Fruit fly (Drosophila melanogaster) whole organism, embryonic: ENCODE results near the gene gdl.

Experiments
- ATbp ChIP-seq: fragments of 200-800 bp; sonication (Bioruptor generic); optimal IDR thresholded peaks from 2 replicates; lab custom pipeline; 2017; ENCODE audit warnings: missing biosample characterization, mild to moderate bottlenecking, missing genetic modification characterization, missing genetic modification reagents
- Ada2b ChIP-seq: fragments of 200-800 bp; sonication (Bioruptor generic); IDR thresholded peaks from 2 replicates; pipeline ENCODE4 v1.3.6; 2022; ENCODE audit warnings: missing biosample characterization, missing genetic modification characterization
- Asciz ChIP-seq: fragments of 200-800 bp; sonication (Bioruptor generic); optimal IDR thresholded peaks from 2 replicates; lab custom pipeline; 2017; ENCODE audit warnings: missing biosample characterization, mild to moderate bottlenecking, missing genetic modification characterization, missing genetic modification reagents
- Atf6 ChIP-seq: fragments of 200-800 bp; sonication (Bioruptor generic); IDR thresholded peaks from 2 replicates; pipeline ENCODE4 v1.3.6; 2022; ENCODE audit warnings: missing biosample characterization, missing genetic modification characterization
- B-H2 ChIP-seq: fragments of 200-800 bp; sonication (Bioruptor generic); optimal IDR thresholded peaks from 2 replicates; lab custom pipeline; 2018; ENCODE audit warnings: missing biosample characterization, mild to moderate bottlenecking, missing genetic modification characterization
- BtbVII ChIP-seq: fragments of 200-800 bp; sonication (Bioruptor generic); optimal IDR thresholded peaks from 3 replicates; lab custom pipeline; 2017; ENCODE audit warnings: missing biosample characterization, mild to moderate bottlenecking, missing genetic modification characterization
- CG10543 ChIP-seq: fragments of 200-800 bp; sonication (Bioruptor generic); optimal IDR thresholded peaks from 3 replicates; lab custom pipeline; 2017; ENCODE audit warnings: missing biosample characterization, mild to moderate bottlenecking, missing genetic modification characterization, moderate library complexity
- CG11695 ChIP-seq: fragments of 200-800 bp; sonication (Bioruptor generic); IDR thresholded peaks from 3 replicates; pipeline ENCODE4 v1.3.6; 2022; ENCODE audit warnings: missing biosample characterization, missing genetic modification characterization
- CG12155 ChIP-seq: fragments of 200-800 bp; sonication (Bioruptor generic); optimal IDR thresholded peaks from 3 replicates; lab custom pipeline; 2016; ENCODE audit warnings: missing biosample characterization, missing genetic modification characterization
- CG12659 ChIP-seq: fragments of 200-800 bp; sonication (Bioruptor generic); optimal IDR thresholded peaks from 3 replicates; lab custom pipeline; 2017; ENCODE audit warnings: mild to moderate bottlenecking, missing biosample characterization, missing genetic modification reagents, missing genetic modification characterization
- CG14014 ChIP-seq: fragments of 200-800 bp; sonication (Bioruptor generic); IDR thresholded peaks from 2 replicates; pipeline ENCODE4 v1.3.6; 2022; ENCODE audit warnings: missing biosample characterization, missing genetic modification characterization
- CG1529 ChIP-seq: fragments of 200-800 bp; sonication (Bioruptor generic); optimal IDR thresholded peaks from 3 replicates; lab custom pipeline; 2018; ENCODE audit warnings: missing biosample characterization, missing genetic modification characterization
- CG16813 ChIP-seq: fragments of 200-800 bp; sonication (Bioruptor generic); IDR thresholded peaks from 3 replicates; pipeline ENCODE4 v1.3.6; 2022; ENCODE audit warnings: missing biosample characterization, missing genetic modification characterization; ENCODE audit not compliant: partially characterized antibody
- CG17361 ChIP-seq: fragments of 200-800 bp; sonication (Bioruptor generic); IDR thresholded peaks from 3 replicates; pipeline ENCODE4 v1.3.6; 2022; ENCODE audit warnings: missing biosample characterization, missing genetic modification characterization
- CG31224 ChIP-seq: fragments of 200-800 bp; sonication (Bioruptor generic); IDR thresholded peaks from 2 replicates; pipeline ENCODE4 v1.3.6; 2022; ENCODE audit warnings: missing biosample characterization, missing genetic modification characterization
- CG3163 ChIP-seq: fragments of 200-800 bp; sonication (Bioruptor generic); optimal IDR thresholded peaks from 3 replicates; lab custom pipeline; 2016; ENCODE audit warnings: missing biosample characterization, missing genetic modification characterization
- CG34224 ChIP-seq: fragments of 200-800 bp; sonication (Bioruptor generic); IDR thresholded peaks from 3 replicates; pipeline ENCODE4 v1.3.6; 2022; ENCODE audit warnings: missing biosample characterization, missing genetic modification characterization; ENCODE audit not compliant: partially characterized antibody
- CG3726 ChIP-seq: fragments of 200-800 bp; sonication (Bioruptor generic); IDR thresholded peaks from 3 replicates; pipeline ENCODE4, ENCODE4 v1.3.6; 2022; ENCODE audit warnings: missing biosample characterization, missing genetic modification characterization
- CG42726 ChIP-seq: fragments of 200-800 bp; sonication (Bioruptor generic); IDR thresholded peaks from 2 replicates; pipeline ENCODE4 v1.3.6; 2022; ENCODE audit warnings: missing biosample characterization, missing genetic modification characterization; ENCODE audit not compliant: partially characterized antibody
- CG4282 ChIP-seq: fragments of 200-800 bp; sonication (Bioruptor generic); optimal IDR thresholded peaks from 2 replicates; lab custom pipeline; 2016; ENCODE audit warnings: missing biosample characterization, missing genetic modification characterization
- CG7928 ChIP-seq: fragments of 200-800 bp; sonication (Bioruptor generic); optimal IDR thresholded peaks from 2 replicates; lab custom pipeline; 2017; ENCODE audit warnings: missing biosample characterization, mild to moderate bottlenecking, missing genetic modification characterization
- CG9797 ChIP-seq: fragments of 200-800 bp; sonication (Bioruptor generic); optimal IDR thresholded peaks from 3 replicates; lab custom pipeline; 2018; ENCODE audit warnings: missing biosample characterization, mild to moderate bottlenecking, missing genetic modification characterization
- CG9876 ChIP-seq: fragments of 200-800 bp; sonication (Bioruptor generic); optimal IDR thresholded peaks from 2 replicates; lab custom pipeline; 2016; ENCODE audit warnings: missing biosample characterization, missing genetic modification characterization
- CrebB ChIP-seq: fragments of 200-800 bp; sonication (Bioruptor generic); optimal IDR thresholded peaks from 3 replicates; lab custom pipeline; 2018; ENCODE audit warnings: missing biosample characterization, mild to moderate bottlenecking, missing genetic modification characterization
- Fer1 ChIP-seq: fragments of 200-800 bp; sonication (Bioruptor generic); optimal IDR thresholded peaks from 2 replicates; lab custom pipeline; 2017; ENCODE audit warnings: missing biosample characterization, mild to moderate bottlenecking, missing genetic modification characterization
- Gug ChIP-seq: fragments of 200-800 bp; sonication (Bioruptor generic); IDR thresholded peaks from 4 replicates; pipeline ENCODE4 v1.3.6; 2022; ENCODE audit warnings: missing biosample characterization, missing genetic modification characterization
- H2.0 ChIP-seq: fragments of 200-800 bp; sonication (Bioruptor generic); IDR thresholded peaks from 2 replicates; pipeline ENCODE4 v1.3.6; 2022; ENCODE audit warnings: missing biosample characterization, missing genetic modification characterization
- Kr ChIP-seq: fragments of 200-800 bp; sonication (Bioruptor generic); optimal IDR thresholded peaks from 2 replicates; lab custom pipeline; 2017; ENCODE audit warnings: missing biosample characterization, mild to moderate bottlenecking, missing genetic modification characterization
- Med ChIP-seq: fragments of 200-800 bp; sonication (Bioruptor generic); peaks from one replicate; lab custom pipeline; 2016; ENCODE audit warnings: missing biosample characterization, missing genetic modification characterization, mild to moderate bottlenecking, inconsistent platforms, moderate library complexity
- Meics ChIP-seq: fragments of 200-800 bp; sonication (Bioruptor generic); optimal IDR thresholded peaks from 2 replicates; lab custom pipeline; 2017; ENCODE audit warnings: missing biosample characterization, mild to moderate bottlenecking, missing genetic modification characterization
- Nf-YC ChIP-seq: fragments of 200-800 bp; optimal IDR thresholded peaks from 3 replicates; lab custom pipeline; 2019; ENCODE audit warnings: missing biosample characterization, mild to moderate bottlenecking, missing genetic modification characterization, moderate library complexity
- Opbp ChIP-seq: fragments of 200-800 bp; sonication (Bioruptor generic); IDR thresholded peaks from 3 replicates; pipeline ENCODE4 v1.3.6; 2022; ENCODE audit warnings: missing biosample characterization, missing genetic modification characterization; ENCODE audit not compliant: partially characterized antibody
- Six4 ChIP-seq: fragments of 200-800 bp; sonication (Bioruptor generic); optimal IDR thresholded peaks from 2 replicates; lab custom pipeline; 2016; ENCODE audit warnings: missing biosample characterization, missing genetic modification characterization
- Sox100B ChIP-seq: fragments of 200-800 bp; sonication (Bioruptor generic); optimal IDR thresholded peaks from 3 replicates; lab custom pipeline; 2018; ENCODE audit warnings: missing biosample characterization, mild to moderate bottlenecking, missing genetic modification characterization
- YL-1 ChIP-seq: fragments of 200-800 bp; sonication (Bioruptor generic); optimal IDR thresholded peaks from 3 replicates; lab custom pipeline; 2017; ENCODE audit warnings: missing biosample characterization, mild to moderate bottlenecking, missing genetic modification characterization
- br ChIP-seq: fragments of >200 bp; optimal IDR thresholded peaks from 2 replicates; lab custom pipeline; 2017
- caup ChIP-seq: fragments of 200-800 bp; sonication (Bioruptor generic); optimal IDR thresholded peaks from 3 replicates; lab custom pipeline; 2017; ENCODE audit warnings: missing biosample characterization, mild to moderate bottlenecking, missing genetic modification characterization, moderate library complexity; ENCODE audit not compliant: severe bottlenecking
- chm ChIP-seq: fragments of 200-800 bp; sonication (Bioruptor generic); IDR thresholded peaks from 2 replicates; pipeline ENCODE4 v1.3.6; 2022; ENCODE audit warnings: missing biosample characterization, missing genetic modification characterization
- danr ChIP-seq: fragments of 200-800 bp; sonication (Bioruptor generic); IDR thresholded peaks from 2 replicates; pipeline ENCODE4 v1.3.6; 2022; ENCODE audit warnings: missing biosample characterization, missing genetic modification characterization
- dati ChIP-seq: fragments of 200-800 bp; sonication (Bioruptor generic); IDR thresholded peaks from 2 replicates; pipeline ENCODE4 v1.3.6; 2022; ENCODE audit warnings: missing biosample characterization, missing genetic modification characterization
- dm ChIP-seq: fragments of 200-800 bp; sonication (Bioruptor generic); optimal IDR thresholded peaks from 3 replicates; lab custom pipeline; 2016; ENCODE audit warnings: missing biosample characterization, missing genetic modification characterization
- eve ChIP-seq, 2 experiments: fragments of >200 bp; optimal IDR thresholded peaks; 2 replicates each; lab custom pipeline; 2017; ENCODE audit warnings: missing biosample characterization in 2 of 2, missing genetic modification characterization in 2 of 2
- ewg ChIP-seq: fragments of 200-800 bp; sonication (Bioruptor generic); optimal IDR thresholded peaks from 3 replicates; lab custom pipeline; 2017; ENCODE audit warnings: mild to moderate bottlenecking, missing biosample characterization, missing genetic modification reagents, missing genetic modification characterization
- grn ChIP-seq: fragments of 200-800 bp; sonication (Bioruptor generic); optimal IDR thresholded peaks from 3 replicates; lab custom pipeline; 2017; ENCODE audit warnings: missing biosample characterization, missing genetic modification characterization
- lbe ChIP-seq: fragments of 200-800 bp; sonication (Bioruptor generic); optimal IDR thresholded peaks from 2 replicates; lab custom pipeline; 2016; ENCODE audit warnings: missing biosample characterization, mild to moderate bottlenecking, missing genetic modification characterization
- odd ChIP-seq: fragments of 200-800 bp; sonication (Bioruptor generic); optimal IDR thresholded peaks from 2 replicates; lab custom pipeline; 2017; ENCODE audit warnings: missing biosample characterization, mild to moderate bottlenecking, missing genetic modification characterization
- org-1 ChIP-seq: fragments of 200-800 bp; sonication (Bioruptor generic); optimal IDR thresholded peaks from 2 replicates; lab custom pipeline; 2017; ENCODE audit warnings: missing biosample characterization, missing genetic modification characterization
- peb ChIP-seq: fragments of 200-800 bp; sonication (Bioruptor generic); IDR thresholded peaks from 2 replicates; pipeline ENCODE4 v1.3.6; 2022; ENCODE audit warnings: missing biosample characterization, missing genetic modification characterization
- pzg ChIP-seq: fragments of 200-800 bp; sonication (Bioruptor generic); optimal IDR thresholded peaks from 3 replicates; lab custom pipeline; 2018; ENCODE audit warnings: missing biosample characterization, mild to moderate bottlenecking, missing genetic modification characterization, moderate library complexity
- shn ChIP-seq: fragments of 200-800 bp; sonication (Bioruptor generic); optimal IDR thresholded peaks from 3 replicates; lab custom pipeline; 2016; ENCODE audit warnings: missing biosample characterization, missing genetic modification characterization
- sisA ChIP-seq: fragments of 200-800 bp; sonication (Bioruptor generic); IDR thresholded peaks from 2 replicates; pipeline ENCODE4 v1.3.6; 2022; ENCODE audit warnings: missing biosample characterization, missing genetic modification characterization
- sug ChIP-seq: fragments of 200-800 bp; optimal IDR thresholded peaks from 2 replicates; lab custom pipeline; 2019; ENCODE audit warnings: missing biosample characterization, mild to moderate bottlenecking, missing genetic modification characterization, moderate library complexity
- toy ChIP-seq: fragments of 200-800 bp; sonication (Bioruptor generic); IDR thresholded peaks from 2 replicates; pipeline ENCODE4 v1.3.6; 2022; ENCODE audit warnings: missing biosample characterization, missing genetic modification characterization

gdl gene

dm6 chr3L:15548843-15549242 lies 39.6 kb downstream of the gdl start (continued):
- peak; percentile 59 for TF ChIP-seq ATbp (GFP tag; lab: Kevin White, UChicago)
- TF ChIP-seq CG10543, result peak; percentile 54
- TF ChIP-seq org-1 (GFP tag; lab: Kevin White, UChicago), result peak; percentile 37
- TF ChIP-seq Meics (GFP tag; lab: Kevin White, UChicago), result peak; percentile 53
- TF ChIP-seq CG14014 (GFP tag; lab: Robert Waterston, UW), result peak; percentile 13; the same call in 1 of the 2 replicates
- TF ChIP-seq dm, result no peak
- peak; percentile 72 for TF ChIP-seq Med
- TF ChIP-seq caup, result peak; percentile 74
- peak; percentile 29 for TF ChIP-seq B-H2 (GFP tag; lab: Kevin White, UChicago)
- no peak for TF ChIP-seq CG12155
- no peak for TF ChIP-seq H2.0 (GFP tag; lab: Robert Waterston, UW)
- TF ChIP-seq CrebB (tag; lab: Kevin White, UChicago), result peak; percentile 53
- no peak for TF ChIP-seq br
- peak; percentile 12 for TF ChIP-seq CG7928 (GFP tag; lab: Kevin White, UChicago)
- TF ChIP-seq toy, result no peak
- TF ChIP-seq dati (GFP tag; lab: Robert Waterston, UW), result no peak
- peak; percentile 30; the same call in 2 of the 3 replicates for TF ChIP-seq CG11695 (GFP tag; lab: Robert Waterston, UW)
- no peak for TF ChIP-seq CG42726
- no peak for TF ChIP-seq Gug (GFP tag; lab: Robert Waterston, UW)
- TF ChIP-seq eve (GFP tag; optimal IDR thresholded peaks at IDR 0.05; lab: Kevin White, UChicago), result no peak
- TF ChIP-seq CG1529 (GFP tag; lab: Kevin White, UChicago), result no peak
- TF ChIP-seq Opbp (GFP tag; lab: Robert Waterston, UW), result no peak
- no peak for TF ChIP-seq CG9797 (GFP tag; lab: Kevin White, UChicago)
- TF ChIP-seq Ada2b (GFP tag; lab: Robert Waterston, UW), result no peak
- TF ChIP-seq CG31224, result no peak
- no peak for TF ChIP-seq CG9876
- TF ChIP-seq Asciz (GFP tag; lab: Kevin White, UChicago), result peak; percentile 28
- peak; percentile 56 for TF ChIP-seq Fer1 (GFP tag; lab: Kevin White, UChicago)
- no peak for TF ChIP-seq sisA (GFP tag; lab: Robert Waterston, UW)
- TF ChIP-seq CG17361, result 0 out of 3 replicates have a peak, but pooled peaks have one; percentile 17
- no peak for TF ChIP-seq chm (GFP tag; lab: Robert Waterston, UW)
- no peak for TF ChIP-seq CG4282 (GFP tag; lab: Kevin White, UChicago)
- TF ChIP-seq ewg (GFP tag; lab: Kevin White, UChicago), result no peak
- TF ChIP-seq BtbVII (GFP tag; lab: Kevin White, UChicago), result peak; percentile 66
- TF ChIP-seq CG3726 (GFP tag; lab: Robert Waterston, UW), result no peak
- TF ChIP-seq grn (GFP tag; lab: Kevin White, UChicago), result no peak
- peak; percentile 20; the same call in 1 of the 2 replicates for TF ChIP-seq danr
- no peak for TF ChIP-seq Kr

- peak; percentile 43 for TF ChIP-seq lbe (GFP tag; lab: Kevin White, UChicago)
- TF ChIP-seq CG12659, result peak; percentile 53
- TF ChIP-seq CG3163 (GFP tag; lab: Kevin White, UChicago), result peak; percentile 32
- no peak for TF ChIP-seq peb (GFP tag; lab: Robert Waterston, UW)
- TF ChIP-seq Atf6 (GFP tag; lab: Robert Waterston, UW), result no peak
- peak; percentile 9 for TF ChIP-seq sug
- peak; percentile 19 for TF ChIP-seq Nf-YC
- TF ChIP-seq odd, result peak; percentile 20
- no peak for TF ChIP-seq Sox100B (GFP tag; lab: Kevin White, UChicago)
- TF ChIP-seq CG16813 (GFP tag; lab: Robert Waterston, UW), result peak; percentile 68; the same call in 2 of the 3 replicates
- TF ChIP-seq YL-1 (GFP tag; lab: Kevin White, UChicago), result peak; percentile 92
- TF ChIP-seq CG34224 (GFP tag; lab: Robert Waterston, UW), result peak; percentile 83
- peak; percentile 17 for TF ChIP-seq Six4 (GFP tag; lab: Kevin White, UChicago)
- peak; percentile 1 for TF ChIP-seq shn (GFP tag; lab: Kevin White, UChicago)
- peak; percentile 62 for TF ChIP-seq pzg (GFP tag; lab: Kevin White, UChicago)
These were observed 44.9 kb downstream of the gdl start, which contains the start of gene AGO2 for dm6 chr3L:15553993-15554644. Gene AGO2, plus strand, starts transcription at chr3L:15554113.
